Fruit fly (Drosophila melanogaster) whole organism, embryonic: ENCODE measurements around the gene COX7AL2.
A peak's percentile ranks its signal among the peaks of the same experiment; 100 is the strongest.

ENCODE experiments used
- Abd-B ChIP-seq: fragments of 200-800 bp; sonication (Bioruptor generic); optimal IDR thresholded peaks from 2 replicates; lab custom pipeline; 2018; ENCODE audit warnings: missing biosample characterization, mild to moderate bottlenecking, missing genetic modification characterization, moderate library complexity
- CG12744 ChIP-seq: fragments of 200-800 bp; sonication (Bioruptor generic); optimal IDR thresholded peaks from 2 replicates; lab custom pipeline; 2016; ENCODE audit warnings: missing biosample characterization, missing genetic modification characterization
- CG1832 ChIP-seq: fragments of 200-800 bp; sonication (Bioruptor generic); optimal IDR thresholded peaks from 2 replicates; lab custom pipeline; 2017; ENCODE audit warnings: missing biosample characterization, mild to moderate bottlenecking, missing genetic modification characterization, inconsistent platforms
- CG2116 ChIP-seq: fragments of 200-800 bp; sonication (Bioruptor generic); optimal IDR thresholded peaks from 3 replicates; lab custom pipeline; 2018; ENCODE audit warnings: missing biosample characterization, mild to moderate bottlenecking, missing genetic modification characterization
- CG4707 ChIP-seq: fragments of 200-800 bp; sonication (Bioruptor generic); optimal IDR thresholded peaks from 2 replicates; lab custom pipeline; 2018; ENCODE audit warnings: missing biosample characterization, mild to moderate bottlenecking, missing genetic modification characterization, moderate library complexity
- Rx ChIP-seq: fragments of 200-800 bp; sonication (Bioruptor generic); IDR thresholded peaks from 2 replicates; pipeline ENCODE4 v1.3.6; 2022; ENCODE audit warnings: missing biosample characterization, missing genetic modification characterization
- Taf1 ChIP-seq: fragments of 200-800 bp; sonication (Bioruptor generic); IDR thresholded peaks from 2 replicates; pipeline ENCODE4 v1.3.6; 2022; ENCODE audit warnings: missing biosample characterization, missing genetic modification characterization
- Trl ChIP-seq, 3 experiments: fragments of >200 bp in 2 of 3; fragments of 200-800 bp in 1 of 3; sonication (Bioruptor generic) in 1 of 3; optimal IDR thresholded peaks; 2 replicates in 1 of 3; 3 replicates in 2 of 3; lab custom pipeline; 2016 to 2017; ENCODE audit warnings: missing biosample characterization in 1 of 3, missing genetic modification characterization in 1 of 3
- lov ChIP-seq, 2 experiments: fragments of 200-800 bp in 1 of 2; fragments of >200 bp in 1 of 2; sonication (Bioruptor generic) in 1 of 2; IDR thresholded peaks in 1 of 2; optimal IDR thresholded peaks in 1 of 2; 2 replicates in 1 of 2; 3 replicates in 1 of 2; pipeline versions ENCODE4 v1.3.6 to Lab custom; 2017 to 2022; ENCODE audit warnings: missing biosample characterization in 1 of 2, missing genetic modification characterization in 1 of 2
- prd ChIP-seq, 3 experiments: fragments of >200 bp in 2 of 3; fragments of 200-800 bp in 1 of 3; sonication (Bioruptor generic) in 1 of 3; optimal IDR thresholded peaks in 2 of 3; IDR thresholded peaks in 1 of 3; 2 replicates in 2 of 3; 3 replicates in 1 of 3; pipeline versions ENCODE4 v1.3.6 to Lab custom; 2017 to 2022; ENCODE audit warnings: missing biosample characterization in 1 of 3, missing genetic modification characterization in 1 of 3
- ro ChIP-seq: fragments of 200-800 bp; sonication (Bioruptor generic); IDR thresholded peaks from 2 replicates; pipeline ENCODE4 v1.3.6; 2022; ENCODE audit warnings: missing biosample characterization, missing genetic modification characterization
- sima ChIP-seq: fragments of 200-800 bp; sonication (Bioruptor generic); optimal IDR thresholded peaks from 2 replicates; lab custom pipeline; 2016; ENCODE audit warnings: missing biosample characterization, missing genetic modification characterization

DNA sequence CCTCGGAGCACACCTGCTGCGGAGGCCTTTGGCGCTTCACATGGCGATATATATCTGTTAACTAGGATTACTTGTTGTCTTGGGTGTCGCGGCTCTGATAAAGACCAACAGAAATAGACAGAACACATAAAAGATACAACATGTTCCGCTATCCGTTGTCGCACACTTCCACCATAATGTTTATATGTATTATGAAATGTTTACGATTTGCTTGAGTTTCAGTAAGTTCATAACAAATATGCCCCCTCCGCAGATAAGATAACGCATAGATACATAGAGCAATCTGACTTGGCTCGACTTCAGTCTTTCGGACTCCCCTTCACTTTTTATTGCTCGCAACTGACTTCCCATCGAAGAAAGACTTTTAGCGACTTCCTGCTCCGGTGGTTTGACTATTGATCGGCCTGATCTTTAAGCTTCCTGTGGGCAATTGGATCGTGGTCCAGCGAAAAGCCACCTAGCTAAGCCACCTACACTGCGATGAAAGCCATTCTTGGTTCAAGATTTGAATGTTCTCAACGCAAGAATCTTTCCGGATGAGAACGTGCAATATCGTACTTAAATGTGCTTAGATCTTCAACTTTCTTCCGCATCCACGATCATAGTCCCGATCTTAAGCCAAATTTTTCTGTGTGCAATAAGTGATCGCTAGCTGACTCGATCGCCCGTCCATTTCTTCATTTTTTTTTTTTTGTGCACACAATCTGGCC lies 29.4 kb downstream of the COX7AL2 start:
- no peak for TF ChIP-seq Rx (GFP tag; lab: Robert Waterston, UW)
- TF ChIP-seq Trl (optimal IDR thresholded peaks at IDR 0.05; lab: Kevin White, UChicago): no peak
- TF ChIP-seq Trl (GFP tag; optimal IDR thresholded peaks at IDR 0.05; lab: Kevin White, UChicago): no peak
- no peak for TF ChIP-seq CG12744
- TF ChIP-seq Abd-B (GFP tag; lab: Kevin White, UChicago): no peak
- TF ChIP-seq CG2116 (GFP tag; lab: Kevin White, UChicago): no peak
- TF ChIP-seq sima (GFP tag; lab: Kevin White, UChicago): no peak
- TF ChIP-seq ro: no peak
- peak; percentile 38 for TF ChIP-seq CG4707 (GFP tag; lab: Kevin White, UChicago)
- no peak for TF ChIP-seq CG1832 (GFP tag; lab: Kevin White, UChicago)
- TF ChIP-seq Taf1 (GFP tag; lab: Robert Waterston, UW): no peak
- TF ChIP-seq lov (optimal IDR thresholded peaks at IDR 0.05; lab: Kevin White, UChicago): no peak
- no peak for TF ChIP-seq lov (GFP tag; IDR thresholded peaks at IDR 0.05; lab: Robert Waterston, UW)
- TF ChIP-seq prd (optimal IDR thresholded peaks at IDR 0.05; lab: Kevin White, UChicago): no peak
- no peak for TF ChIP-seq prd (GFP tag; IDR thresholded peaks at IDR 0.05; lab: Robert Waterston, UW)
